Fruit fly (Drosophila melanogaster) whole organism, embryonic: ENCODE measurements around the gene Nmdar2.

Experiments
- Ada2b ChIP-seq: fragments of 200-800 bp; sonication (Bioruptor generic); IDR thresholded peaks from 2 replicates; pipeline ENCODE4 v1.3.6; 2022; ENCODE audit warnings: missing biosample characterization, missing genetic modification characterization
- Atf3 ChIP-seq: fragments of 200-800 bp; sonication (Bioruptor generic); optimal IDR thresholded peaks from 3 replicates; lab custom pipeline; 2016; ENCODE audit warnings: missing biosample characterization, missing genetic modification characterization
- C15 ChIP-seq: fragments of 200-800 bp; sonication (Bioruptor generic); IDR thresholded peaks from 3 replicates; pipeline ENCODE4 v1.3.6; 2022; ENCODE audit warnings: missing biosample characterization, missing genetic modification characterization
- CG10267 ChIP-seq: fragments of 200-800 bp; sonication (Bioruptor generic); optimal IDR thresholded peaks from 2 replicates; lab custom pipeline; 2018; ENCODE audit warnings: missing biosample characterization, mild to moderate bottlenecking, missing genetic modification characterization, moderate library complexity
- CG10565 ChIP-seq: fragments of 200-800 bp; sonication (Bioruptor generic); optimal IDR thresholded peaks from 3 replicates; lab custom pipeline; 2016; ENCODE audit warnings: missing biosample characterization, mild to moderate bottlenecking, missing genetic modification characterization
- CG10654 ChIP-seq: fragments of 200-800 bp; sonication (Bioruptor generic); optimal IDR thresholded peaks from 2 replicates; lab custom pipeline; 2016; ENCODE audit warnings: missing biosample characterization, missing genetic modification characterization
- CG11504 ChIP-seq: fragments of 200-800 bp; sonication (Bioruptor generic); optimal IDR thresholded peaks from 3 replicates; lab custom pipeline; 2019; ENCODE audit warnings: missing biosample characterization, mild to moderate bottlenecking, missing genetic modification characterization, moderate library complexity
- CG11723 ChIP-seq: fragments of 200-800 bp; sonication (Bioruptor generic); optimal IDR thresholded peaks from 2 replicates; lab custom pipeline; 2017; ENCODE audit warnings: missing biosample characterization, mild to moderate bottlenecking, missing genetic modification characterization
- CG12769 ChIP-seq: fragments of 200-800 bp; sonication (Bioruptor generic); optimal IDR thresholded peaks from 2 replicates; lab custom pipeline; 2019; ENCODE audit warnings: missing biosample characterization, mild to moderate bottlenecking, missing genetic modification characterization, moderate library complexity
- CG13123 ChIP-seq: fragments of 200-800 bp; sonication (Bioruptor generic); optimal IDR thresholded peaks from 2 replicates; lab custom pipeline; 2016; ENCODE audit warnings: missing biosample characterization, missing genetic modification characterization
- CG13287 ChIP-seq: fragments of 200-800 bp; sonication (Bioruptor generic); IDR thresholded peaks from 2 replicates; pipeline ENCODE4 v1.3.6; 2022; ENCODE audit warnings: missing biosample characterization, missing genetic modification characterization; ENCODE audit not compliant: partially characterized antibody
- CG13775 ChIP-seq: fragments of 200-800 bp; sonication (Bioruptor generic); optimal IDR thresholded peaks from 3 replicates; lab custom pipeline; 2017; ENCODE audit warnings: missing biosample characterization, mild to moderate bottlenecking, missing genetic modification characterization
- CG14050 ChIP-seq: fragments of 200-800 bp; sonication (Bioruptor generic); IDR thresholded peaks from 3 replicates; pipeline ENCODE4 v1.3.6; 2022; ENCODE audit warnings: missing biosample characterization, missing genetic modification characterization
- CG14710 ChIP-seq: fragments of 200-800 bp; sonication (Bioruptor generic); optimal IDR thresholded peaks from 3 replicates; lab custom pipeline; 2019; ENCODE audit warnings: missing biosample characterization, mild to moderate bottlenecking, missing genetic modification characterization, moderate library complexity
- CG15696 ChIP-seq: fragments of 200-800 bp; sonication (Bioruptor generic); optimal IDR thresholded peaks from 2 replicates; lab custom pipeline; 2019; ENCODE audit warnings: missing biosample characterization, mild to moderate bottlenecking, missing genetic modification characterization, moderate library complexity
- CG17829 ChIP-seq: fragments of 200-800 bp; optimal IDR thresholded peaks from 2 replicates; lab custom pipeline; 2019; ENCODE audit warnings: missing biosample characterization, mild to moderate bottlenecking, missing genetic modification characterization, moderate library complexity
- CG31224 ChIP-seq: fragments of 200-800 bp; sonication (Bioruptor generic); IDR thresholded peaks from 2 replicates; pipeline ENCODE4 v1.3.6; 2022; ENCODE audit warnings: missing biosample characterization, missing genetic modification characterization
- CG32772 ChIP-seq: fragments of 200-800 bp; sonication (Bioruptor generic); IDR thresholded peaks from 2 replicates; pipeline ENCODE4 v1.3.6; 2022; ENCODE audit warnings: missing biosample characterization, missing genetic modification characterization
- CG4360 ChIP-seq: fragments of 200-800 bp; sonication (Bioruptor generic); IDR thresholded peaks from 2 replicates; pipeline ENCODE4 v1.3.6; 2022; ENCODE audit warnings: missing biosample characterization, missing genetic modification characterization
- CkIIα-i1 ChIP-seq: fragments of 200-800 bp; sonication (Bioruptor generic); IDR thresholded peaks from 2 replicates; pipeline ENCODE4 v1.3.6; 2022; ENCODE audit warnings: missing biosample characterization, missing genetic modification characterization
- CoRest ChIP-seq: fragments of 200-800 bp; sonication (Bioruptor generic); optimal IDR thresholded peaks from 3 replicates; lab custom pipeline; 2018; ENCODE audit warnings: missing biosample characterization, mild to moderate bottlenecking, missing genetic modification characterization, moderate library complexity
- Deaf1 ChIP-seq: fragments of 200-800 bp; optimal IDR thresholded peaks from 3 replicates; lab custom pipeline; 2019; ENCODE audit warnings: missing biosample characterization, mild to moderate bottlenecking, missing genetic modification characterization, moderate library complexity
- Dref ChIP-seq: fragments of 200-800 bp; sonication (Bioruptor generic); IDR thresholded peaks from 2 replicates; pipeline ENCODE4 v1.3.6; 2022; ENCODE audit warnings: missing biosample characterization, missing genetic modification characterization
- Sox102F ChIP-seq: fragments of 200-800 bp; sonication (Bioruptor generic); optimal IDR thresholded peaks from 2 replicates; lab custom pipeline; 2018; ENCODE audit warnings: missing biosample characterization, mild to moderate bottlenecking, missing genetic modification characterization, moderate library complexity
- ash1 ChIP-seq: fragments of 200-800 bp; sonication (Bioruptor generic); optimal IDR thresholded peaks from 2 replicates; lab custom pipeline; 2018; ENCODE audit warnings: missing biosample characterization, mild to moderate bottlenecking, missing genetic modification characterization
- bbx ChIP-seq: fragments of 200-800 bp; sonication (Bioruptor generic); IDR thresholded peaks from 2 replicates; pipeline ENCODE4 v1.3.6; 2022; ENCODE audit warnings: missing biosample characterization, missing genetic modification characterization; ENCODE audit not compliant: partially characterized antibody
- bsh ChIP-seq, 2 experiments: fragments of 200-800 bp; sonication (Bioruptor generic); optimal IDR thresholded peaks; 2 replicates each; lab custom pipeline; 2017 to 2018; ENCODE audit warnings: mild to moderate bottlenecking in 2 of 2, missing biosample characterization in 2 of 2, missing genetic modification characterization in 2 of 2, moderate library complexity in 1 of 2
- caup ChIP-seq: fragments of 200-800 bp; sonication (Bioruptor generic); optimal IDR thresholded peaks from 3 replicates; lab custom pipeline; 2017; ENCODE audit warnings: missing biosample characterization, mild to moderate bottlenecking, missing genetic modification characterization, moderate library complexity; ENCODE audit not compliant: severe bottlenecking
- crol ChIP-seq: fragments of 200-800 bp; sonication (Bioruptor generic); IDR thresholded peaks from 2 replicates; pipeline ENCODE4 v1.3.6; 2022; ENCODE audit warnings: missing biosample characterization, missing genetic modification characterization
- dati ChIP-seq: fragments of 200-800 bp; sonication (Bioruptor generic); IDR thresholded peaks from 2 replicates; pipeline ENCODE4 v1.3.6; 2022; ENCODE audit warnings: missing biosample characterization, missing genetic modification characterization
- dimm ChIP-seq: fragments of 200-800 bp; sonication (Bioruptor generic); IDR thresholded peaks from 2 replicates; pipeline ENCODE4 v1.3.6; 2022; ENCODE audit warnings: missing biosample characterization, missing genetic modification characterization
- fru ChIP-seq: fragments of >200 bp; optimal IDR thresholded peaks from 2 replicates; lab custom pipeline; 2017
- gce ChIP-seq: fragments of 200-800 bp; sonication (Bioruptor generic); IDR thresholded peaks from 3 replicates; pipeline ENCODE4 v1.3.6; 2022; ENCODE audit warnings: missing biosample characterization, missing genetic modification characterization
- gsb ChIP-seq: fragments of 200-800 bp; sonication (Bioruptor generic); IDR thresholded peaks from 2 replicates; pipeline ENCODE4 v1.3.6; 2022; ENCODE audit warnings: missing biosample characterization, missing genetic modification characterization
- hbn ChIP-seq: fragments of 200-800 bp; sonication (Bioruptor generic); IDR thresholded peaks from 2 replicates; pipeline ENCODE4 v1.3.6; 2022; ENCODE audit warnings: missing biosample characterization, missing genetic modification characterization; ENCODE audit not compliant: partially characterized antibody
- insv ChIP-seq, 2 experiments: fragments of 200-800 bp; sonication (Bioruptor generic); optimal IDR thresholded peaks; 3 replicates each; lab custom pipeline; 2016 to 2018; ENCODE audit warnings: missing biosample characterization in 2 of 2, missing genetic modification characterization in 2 of 2
- jigr1 ChIP-seq: fragments of 200-800 bp; sonication (Bioruptor generic); IDR thresholded peaks from 3 replicates; pipeline ENCODE4 v1.3.6; 2022; ENCODE audit warnings: missing biosample characterization, missing genetic modification characterization
- maf-S ChIP-seq: fragments of 200-800 bp; sonication (Bioruptor generic); optimal IDR thresholded peaks from 2 replicates; lab custom pipeline; 2016; ENCODE audit warnings: missing biosample characterization, missing genetic modification characterization
- pfk ChIP-seq: fragments of 200-800 bp; sonication (Bioruptor generic); optimal IDR thresholded peaks from 2 replicates; lab custom pipeline; 2018; ENCODE audit warnings: missing biosample characterization, mild to moderate bottlenecking, missing genetic modification characterization, moderate library complexity
- pnt ChIP-seq: fragments of 200-800 bp; sonication (Bioruptor generic); optimal IDR thresholded peaks from 3 replicates; lab custom pipeline; 2016; ENCODE audit warnings: missing biosample characterization, missing genetic modification characterization
- prd ChIP-seq, 3 experiments: fragments of >200 bp in 2 of 3; fragments of 200-800 bp in 1 of 3; sonication (Bioruptor generic) in 1 of 3; optimal IDR thresholded peaks in 2 of 3; IDR thresholded peaks in 1 of 3; 2 replicates in 2 of 3; 3 replicates in 1 of 3; pipeline versions ENCODE4 v1.3.6 to Lab custom; 2017 to 2022; ENCODE audit warnings: missing biosample characterization in 1 of 3, missing genetic modification characterization in 1 of 3
- sc ChIP-seq, 3 experiments: fragments of >200 bp in 2 of 3; fragments of 200-800 bp in 1 of 3; sonication (Bioruptor generic) in 1 of 3; optimal IDR thresholded peaks; 2 replicates in 2 of 3; 3 replicates in 1 of 3; lab custom pipeline; 2017; ENCODE audit warnings: mild to moderate bottlenecking in 1 of 3, missing biosample characterization in 1 of 3, missing genetic modification characterization in 1 of 3, missing genetic modification reagents in 1 of 3
- sens-2 ChIP-seq: fragments of 200-800 bp; sonication (Bioruptor generic); IDR thresholded peaks from 2 replicates; pipeline ENCODE4 v1.3.6; 2022; ENCODE audit warnings: missing biosample characterization, missing genetic modification characterization
- sima ChIP-seq: fragments of 200-800 bp; sonication (Bioruptor generic); optimal IDR thresholded peaks from 2 replicates; lab custom pipeline; 2016; ENCODE audit warnings: missing biosample characterization, missing genetic modification characterization
- slou ChIP-seq: fragments of 200-800 bp; sonication (Bioruptor generic); optimal IDR thresholded peaks from 3 replicates; lab custom pipeline; 2016; ENCODE audit warnings: missing biosample characterization, missing genetic modification characterization
- ttk ChIP-seq: fragments of 200-800 bp; sonication (Bioruptor generic); IDR thresholded peaks from 2 replicates; pipeline ENCODE4 v2.1.2; 2022; ENCODE audit warnings: missing biosample characterization, missing genetic modification characterization
- twi ChIP-seq: fragments of 200-800 bp; optimal IDR thresholded peaks from 2 replicates; lab custom pipeline; 2019; ENCODE audit warnings: missing biosample characterization, mild to moderate bottlenecking, missing genetic modification characterization, moderate library complexity
- wor ChIP-seq: fragments of 200-800 bp; sonication (Bioruptor generic); IDR thresholded peaks from 2 replicates; pipeline ENCODE4 v1.3.6; 2022; ENCODE audit warnings: missing biosample characterization, missing genetic modification characterization

Nmdar2 gene

DNA sequence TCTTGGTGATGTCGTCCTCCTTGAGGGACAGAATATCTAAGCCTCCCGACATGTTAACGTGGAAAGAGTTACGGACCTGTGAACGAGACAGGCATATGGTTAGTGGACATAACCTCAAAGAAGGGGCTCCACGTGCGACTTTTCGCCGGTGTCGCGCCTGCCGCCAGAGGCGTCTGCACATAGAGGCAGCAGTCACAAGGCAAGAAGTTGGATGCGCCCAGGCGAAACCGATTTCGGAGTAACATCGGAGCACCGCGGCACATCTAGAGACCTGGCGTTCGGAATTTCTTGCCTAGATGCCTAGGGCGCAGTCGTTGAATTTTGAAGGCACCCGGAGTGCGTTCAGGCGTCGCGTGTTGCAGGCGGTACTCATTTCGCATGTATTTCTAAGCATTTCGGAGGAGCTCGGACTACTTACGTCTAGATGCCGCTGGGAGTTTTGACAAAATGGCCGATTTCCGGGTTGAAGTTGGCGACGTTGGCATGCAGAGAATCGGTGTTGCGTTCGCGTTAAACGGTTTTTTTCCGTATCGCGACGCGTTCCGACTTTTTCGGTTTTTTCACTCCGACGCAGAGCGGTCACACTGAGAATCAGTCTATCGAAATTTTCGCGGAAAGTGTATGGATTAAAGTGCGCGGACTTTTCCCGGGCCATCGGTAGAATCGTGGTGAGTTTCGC, 24.6 kb downstream of the Nmdar2 start, which contains the start of the genes sta and inc (continued):
- TF ChIP-seq CG15696 (tag; lab: Kevin White, UChicago): no peak
- peak; percentile 94 for TF ChIP-seq CG10267 (tag; lab: Kevin White, UChicago)
- peak; percentile 58; the same call in 1 of the 3 replicates for TF ChIP-seq gce (GFP tag; lab: Robert Waterston, UW)
- peak; percentile 47 for TF ChIP-seq CG13775 (GFP tag; lab: Kevin White, UChicago)
- no peak for TF ChIP-seq dimm
- TF ChIP-seq dati (GFP tag; lab: Robert Waterston, UW): no peak
- peak; percentile 80 for TF ChIP-seq CG13287
- peak; percentile 44 for TF ChIP-seq CoRest (tag; lab: Kevin White, UChicago)
- peak; percentile 35 for TF ChIP-seq CG31224 (GFP tag; lab: Robert Waterston, UW)
- no peak for TF ChIP-seq fru (lab: Kevin White, UChicago)
- no peak for TF ChIP-seq CkIIα-i1
- TF ChIP-seq CG10654 (GFP tag; lab: Kevin White, UChicago): no peak
- TF ChIP-seq bsh (GFP tag; optimal IDR thresholded peaks at IDR 0.05; lab: Kevin White, UChicago): peak in 1 of 2 experiments; percentile 49
- peak; percentile 57 for TF ChIP-seq CG11504 (tag; lab: Kevin White, UChicago)
- TF ChIP-seq pfk (GFP tag; lab: Kevin White, UChicago): no peak
- TF ChIP-seq CG4360 (GFP tag; lab: Robert Waterston, UW): 0 out of 2 replicates have a peak, but pooled peaks have one; percentile 12
- TF ChIP-seq bbx: no peak
- TF ChIP-seq CG17829 (tag; lab: Kevin White, UChicago): peak; percentile 99
- peak; percentile 72 for TF ChIP-seq Dref (GFP tag; lab: Robert Waterston, UW)
- no peak for TF ChIP-seq pnt (GFP tag; lab: Kevin White, UChicago)
- TF ChIP-seq insv (GFP tag; optimal IDR thresholded peaks at IDR 0.05; lab: Kevin White, UChicago): peak in 1 of 2 experiments; percentile 59
- TF ChIP-seq ttk (GFP tag; lab: Robert Waterston, UW): peak; percentile 32; the same call in 1 of the 2 replicates
- no peak for TF ChIP-seq wor
- 0 out of 2 replicates have a peak, but pooled peaks have one; percentile 8 for TF ChIP-seq sens-2 (GFP tag; lab: Robert Waterston, UW)
- peak; percentile 42 for TF ChIP-seq Deaf1 (tag; lab: Kevin White, UChicago)
- TF ChIP-seq gsb (GFP tag; lab: Robert Waterston, UW): no peak; the same call in 1 of the 2 replicates
- no peak for TF ChIP-seq CG10565 (GFP tag; lab: Kevin White, UChicago)
- no peak for TF ChIP-seq sima (GFP tag; lab: Kevin White, UChicago)
- TF ChIP-seq Ada2b (GFP tag; lab: Robert Waterston, UW): peak; percentile 10; the same call in 1 of the 2 replicates
- TF ChIP-seq CG14710 (tag; lab: Kevin White, UChicago): peak; percentile 75
- TF ChIP-seq twi: peak; percentile 17
- TF ChIP-seq prd (optimal IDR thresholded peaks at IDR 0.05; lab: Kevin White, UChicago): no peak
- TF ChIP-seq prd (GFP tag; IDR thresholded peaks at IDR 0.05; lab: Robert Waterston, UW): 0 out of 3 replicates have a peak, but pooled peaks have one; percentile 40
- peak; percentile 57 for TF ChIP-seq hbn
- no peak for TF ChIP-seq crol (GFP tag; lab: Robert Waterston, UW)
- TF ChIP-seq ash1: peak; percentile 81
- TF ChIP-seq CG13123 (GFP tag; lab: Kevin White, UChicago): no peak
- no peak for TF ChIP-seq Sox102F
- 0 out of 3 replicates have a peak, but pooled peaks have one; percentile 14 for TF ChIP-seq C15 (GFP tag; lab: Robert Waterston, UW)
- no peak for TF ChIP-seq CG12769 (tag; lab: Kevin White, UChicago)
- TF ChIP-seq Atf3 (GFP tag; lab: Kevin White, UChicago): no peak
- TF ChIP-seq slou (GFP tag; lab: Kevin White, UChicago): peak; percentile 17
- TF ChIP-seq CG32772 (GFP tag; lab: Robert Waterston, UW): no peak
- TF ChIP-seq maf-S (GFP tag; lab: Kevin White, UChicago): peak; percentile 24
- peak; percentile 87 for TF ChIP-seq caup (GFP tag; lab: Kevin White, UChicago)
- TF ChIP-seq CG11723 (GFP tag; lab: Kevin White, UChicago): peak; percentile 66
- no peak for TF ChIP-seq jigr1
- no peak for TF ChIP-seq sc (optimal IDR thresholded peaks at IDR 0.05; lab: Kevin White, UChicago)
- TF ChIP-seq sc (GFP tag; optimal IDR thresholded peaks at IDR 0.05; lab: Kevin White, UChicago): peak; percentile 31
- 0 out of 3 replicates have a peak, but pooled peaks have one; percentile 30 for TF ChIP-seq CG14050 (GFP tag; lab: Robert Waterston, UW)
